Fruit fly (Drosophila melanogaster) ovary, adult (tissue): ENCODE results near the gene Sec10.

Experiments
- CG17801 ChIP-seq: fragments of 200-800 bp; optimal IDR thresholded peaks from 2 replicates; lab custom pipeline; 2019; ENCODE audit warnings: missing biosample characterization, mild to moderate bottlenecking, missing genetic modification characterization, moderate library complexity; ENCODE audit not compliant: partially characterized antibody

Gene Sec10

DNA sequence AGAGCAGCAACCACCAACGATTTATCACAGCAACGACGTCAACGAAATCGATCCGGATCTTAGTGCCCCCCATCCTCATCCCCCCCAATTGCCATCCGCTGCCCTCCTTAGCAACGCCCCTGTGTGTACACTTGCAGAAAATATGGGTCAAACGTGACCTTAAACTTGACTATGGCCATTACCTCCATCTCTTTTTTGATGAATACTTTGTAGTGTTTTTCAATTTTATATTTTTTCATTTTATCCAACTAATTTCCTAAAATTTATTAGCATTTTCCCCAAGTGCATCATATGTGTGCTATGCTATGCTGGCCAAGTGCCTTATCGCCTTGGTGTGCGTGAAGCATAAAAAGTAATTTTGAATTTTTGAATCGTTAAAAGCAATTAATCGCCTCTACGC lies 8.3 kb downstream of the Sec10 start:
- no peak for TF ChIP-seq CG17801 (GFP tag; lab: Kevin White, UChicago)

DNA sequence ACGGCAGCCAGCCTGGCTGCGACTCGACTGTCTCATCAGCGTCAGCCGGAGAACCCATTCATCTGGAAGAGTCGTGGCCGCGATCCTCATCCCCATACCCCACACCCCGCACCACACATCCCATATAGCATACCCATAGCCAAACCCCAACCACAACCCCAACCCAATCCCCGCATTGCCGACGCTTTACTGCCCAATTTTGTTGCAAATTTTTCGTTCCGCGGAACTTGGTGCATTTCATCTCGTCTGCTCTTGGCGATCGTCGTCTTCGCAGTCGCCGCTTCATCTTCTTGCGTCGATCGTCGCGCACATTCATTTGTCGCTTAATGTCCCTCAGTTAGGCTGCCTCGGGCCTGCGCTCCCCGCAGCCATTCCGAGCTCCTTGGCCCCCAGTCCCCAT lies 8.7 kb downstream of the Sec10 start:
- TF ChIP-seq CG17801 (GFP tag; lab: Kevin White, UChicago): no peak

DNA sequence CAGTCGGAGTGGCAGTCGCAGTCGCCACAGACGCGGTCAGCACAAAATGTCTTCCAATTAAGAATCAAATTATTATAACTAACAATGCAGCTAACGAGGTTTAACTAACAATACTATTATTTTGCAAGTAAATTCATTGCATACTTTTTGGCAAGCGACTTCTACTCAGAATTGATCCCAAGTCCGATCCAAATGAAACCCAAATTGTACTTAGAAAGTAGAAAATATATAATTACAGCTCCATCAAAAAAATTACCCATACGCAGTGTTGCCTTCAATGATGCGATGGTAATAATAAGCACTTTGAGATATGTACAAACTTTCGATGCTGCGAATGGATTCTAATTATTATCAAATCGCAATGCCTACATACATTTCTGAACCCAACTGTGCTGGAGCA lies 9.1 kb downstream of the Sec10 start:
- no peak for TF ChIP-seq CG17801 (GFP tag; lab: Kevin White, UChicago)

DNA sequence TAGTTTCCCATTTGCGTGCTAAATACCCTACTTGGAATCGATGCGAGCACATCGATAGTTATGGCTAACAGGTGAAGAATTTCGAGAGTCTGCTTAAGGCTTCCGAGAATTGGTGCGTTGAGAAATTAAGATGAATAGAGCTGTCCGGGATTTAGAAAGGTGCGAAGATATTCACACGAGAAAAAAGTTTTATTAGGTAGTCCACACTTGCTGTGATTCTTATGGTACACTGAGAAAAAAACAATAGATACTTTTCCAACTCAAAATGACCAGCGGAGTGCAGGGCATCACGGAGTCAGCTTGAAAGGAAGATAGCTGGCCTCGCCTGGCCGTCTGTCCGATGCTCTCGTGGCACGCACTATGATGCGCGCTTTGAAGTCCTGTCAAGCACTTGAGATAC lies 9.9 kb downstream of the Sec10 start:
- TF ChIP-seq CG17801 (GFP tag; lab: Kevin White, UChicago): no peak

DNA sequence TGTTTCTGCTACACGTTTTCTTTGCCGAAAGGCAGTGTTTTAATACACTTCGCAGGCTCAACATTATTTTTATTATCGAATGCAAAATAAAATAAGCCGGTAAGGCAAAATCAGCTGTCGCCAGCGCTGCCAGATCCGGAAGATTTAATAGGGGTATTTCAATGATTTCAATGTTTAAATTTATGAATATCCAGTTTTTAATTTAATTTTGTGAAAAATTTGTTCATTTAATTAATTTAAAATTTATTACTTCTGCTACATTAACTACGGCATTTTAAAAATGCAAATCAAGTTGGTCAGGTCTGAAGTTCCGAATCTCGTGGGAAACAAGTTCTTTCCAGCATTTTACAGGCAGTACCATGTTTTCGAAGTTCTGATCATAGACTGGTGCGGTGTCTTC lies 14.2 kb downstream of the Sec10 start, which contains the start of gene Slimp:
Slimp (minus strand) TSS at position 130 of the 400 bp plus-strand sequence.
- peak; percentile 42 for TF ChIP-seq CG17801 (GFP tag; lab: Kevin White, UChicago)

DNA sequence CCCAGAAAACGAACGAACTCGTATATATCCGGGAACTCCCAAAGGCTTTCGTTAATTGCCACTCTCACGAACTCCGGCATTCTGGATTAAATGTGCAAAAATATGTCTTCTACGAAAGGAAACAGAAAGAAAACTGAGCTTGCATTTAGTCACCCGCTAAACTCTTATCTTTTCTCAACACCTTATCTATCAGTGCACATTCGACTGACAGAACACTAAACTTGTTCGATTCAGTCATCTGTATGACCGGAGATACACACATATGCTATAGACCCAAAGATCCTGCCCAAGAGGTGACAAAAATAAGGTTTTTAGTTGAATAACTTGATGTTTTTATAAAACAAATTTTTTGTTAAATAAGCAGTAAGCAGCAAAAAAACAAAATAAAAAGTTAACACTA lies 15.5 kb downstream of the Sec10 start, which contains the start of gene p38c:
p38c (minus strand) TSS at position 101 of the 400 bp plus-strand sequence.
- no peak for TF ChIP-seq CG17801 (GFP tag; lab: Kevin White, UChicago)

DNA sequence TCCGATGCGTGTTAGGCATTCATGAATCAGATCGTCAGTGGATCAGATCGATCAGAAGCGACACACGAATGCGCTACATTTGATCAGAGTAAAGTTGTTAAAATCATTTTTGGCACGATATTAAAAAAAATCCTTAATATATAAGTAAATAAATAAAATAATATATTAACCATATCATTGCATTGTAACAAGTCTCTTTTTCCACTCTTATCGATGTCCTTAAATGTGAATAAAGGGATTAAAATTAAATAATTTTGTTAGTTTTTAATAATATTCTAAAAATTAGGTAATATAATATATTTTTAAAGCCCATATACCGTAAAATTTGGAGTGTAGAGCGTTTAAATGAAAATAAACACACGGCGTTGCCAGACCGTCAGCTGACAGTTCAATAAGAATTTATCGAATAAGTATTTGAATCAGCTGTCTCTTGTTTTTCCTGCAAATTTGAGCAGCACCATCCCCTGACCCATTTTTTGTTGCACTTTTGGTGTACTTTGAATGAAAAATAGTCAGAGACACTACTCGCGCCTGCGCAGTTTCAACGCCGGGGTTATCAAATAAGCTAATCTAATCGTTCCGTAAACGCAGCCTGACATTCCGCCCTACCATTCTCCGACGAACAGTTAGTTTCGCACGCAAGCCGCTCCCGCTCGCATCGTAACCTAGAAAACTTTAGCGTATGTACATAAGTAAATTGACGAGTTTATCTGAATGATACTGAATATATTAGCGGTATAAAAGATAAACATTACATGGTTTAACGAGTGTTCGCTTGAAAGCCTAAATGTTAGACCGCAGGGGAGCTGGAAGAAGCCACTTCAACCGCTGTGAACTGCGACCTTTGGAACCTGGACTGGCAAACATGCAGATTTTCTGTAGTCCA lies 17.5 kb downstream of the Sec10 start, which contains the start of the genes p38a and CG6178:
p38a (minus strand) TSS at position 398 of the 886 bp plus-strand sequence.
CG6178 (plus strand) TSS at position 424 of the 886 bp plus-strand sequence.
- TF ChIP-seq CG17801 (GFP tag; lab: Kevin White, UChicago): peak; percentile 99

DNA sequence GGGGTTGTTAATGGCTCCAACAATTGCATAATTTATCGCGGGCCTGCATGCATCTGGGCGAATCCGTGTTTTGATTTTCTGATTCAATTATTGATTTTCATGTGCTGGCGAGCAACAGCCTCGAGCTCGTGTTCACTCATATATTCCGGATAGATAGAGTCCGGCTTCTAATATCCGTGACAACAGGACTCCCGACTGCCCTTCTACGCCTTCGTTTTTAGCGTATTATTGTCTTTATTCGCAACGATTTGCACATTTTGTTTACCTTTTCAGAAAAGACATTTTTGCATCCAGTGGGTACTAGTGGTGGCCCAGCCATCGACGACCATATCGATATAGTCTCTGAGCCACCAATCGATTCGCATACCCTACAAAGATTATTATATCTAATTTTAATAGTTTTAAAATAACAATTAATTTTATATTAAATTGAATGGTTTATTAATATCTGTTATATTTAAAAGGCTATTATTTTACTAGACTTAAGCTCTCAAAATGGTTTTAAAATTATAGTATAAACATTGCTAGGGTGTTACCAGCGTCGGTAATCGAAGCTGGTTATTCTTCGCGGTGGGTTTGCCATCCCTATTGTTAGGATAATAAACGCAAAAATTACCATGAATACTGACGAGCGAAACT lies 26.7 kb downstream of the Sec10 start, which contains the start of the genes Myo95E and TBC1d7:
Myo95E (minus strand) TSS at position 326 of the 639 bp plus-strand sequence.
TBC1d7 (plus strand) TSS at position 555 of the 639 bp plus-strand sequence.
- peak; percentile 91 for TF ChIP-seq CG17801 (GFP tag; lab: Kevin White, UChicago)

DNA sequence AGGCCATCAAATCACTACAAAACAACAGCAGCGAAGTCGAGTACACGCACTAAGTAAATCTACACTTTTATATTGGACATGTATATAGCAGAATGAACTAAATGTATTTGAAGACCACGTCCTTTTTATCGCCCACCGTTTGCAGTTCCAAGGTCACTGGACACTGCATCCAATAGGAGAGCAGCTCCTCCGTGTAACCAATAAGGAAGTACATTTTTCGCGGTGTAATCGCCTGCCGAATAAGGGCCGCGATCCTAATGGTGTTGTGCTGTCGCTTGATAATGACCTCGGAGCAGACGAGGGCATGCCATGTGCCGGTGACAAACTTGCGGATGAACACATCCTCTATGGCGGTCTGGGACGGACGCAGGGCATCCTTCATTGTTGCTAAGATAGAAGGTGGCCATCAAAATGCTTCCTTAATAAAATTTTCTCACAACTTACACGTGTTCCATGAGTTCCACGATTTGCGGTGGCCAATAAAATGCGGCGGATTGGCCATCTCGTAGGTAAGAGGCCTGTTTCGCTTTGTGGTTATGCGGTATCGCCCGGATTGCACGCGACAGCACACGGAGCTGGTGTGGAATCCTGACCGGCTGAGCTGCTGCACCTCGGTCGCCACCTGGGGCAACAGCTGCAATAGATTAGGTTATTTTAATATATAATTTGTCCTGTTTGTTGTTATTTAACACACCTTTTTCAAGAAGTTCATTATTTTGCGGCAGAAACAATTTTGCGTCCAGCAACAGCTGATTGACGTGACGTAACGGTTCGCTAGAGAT lies 28.3 kb downstream of the Sec10 start, which contains the start of gene mRpS24:
mRpS24 (minus strand) TSS at position 772 of the 782 bp plus-strand sequence.
- TF ChIP-seq CG17801 (GFP tag; lab: Kevin White, UChicago): no peak

DNA sequence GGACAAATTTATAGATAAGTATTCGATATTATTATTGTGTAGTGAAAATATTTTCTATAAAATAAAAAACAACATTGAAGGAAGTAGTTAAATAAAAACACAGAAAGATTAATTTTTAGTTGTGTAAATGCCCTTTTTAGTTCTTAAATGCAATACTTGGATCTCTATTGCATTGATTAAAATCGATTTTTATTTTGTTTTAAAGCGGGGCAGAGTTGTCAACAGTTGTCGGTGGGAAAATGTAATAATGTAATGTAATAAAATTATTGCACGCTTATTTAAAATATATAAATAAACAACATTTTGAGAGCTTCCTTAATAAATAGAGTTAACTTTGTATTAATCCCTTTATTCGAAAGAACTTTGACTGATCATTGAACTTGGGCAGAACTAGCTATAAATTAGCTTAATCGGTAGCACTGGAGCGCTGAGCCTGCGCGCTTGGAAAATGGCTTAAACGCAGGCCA lies 29.0 kb downstream of the Sec10 start, which contains the start of gene Apc2:
Apc2 (plus strand) TSS at position 411 of the 467 bp plus-strand sequence.
- TF ChIP-seq CG17801 (GFP tag; lab: Kevin White, UChicago): peak; percentile 50

DNA sequence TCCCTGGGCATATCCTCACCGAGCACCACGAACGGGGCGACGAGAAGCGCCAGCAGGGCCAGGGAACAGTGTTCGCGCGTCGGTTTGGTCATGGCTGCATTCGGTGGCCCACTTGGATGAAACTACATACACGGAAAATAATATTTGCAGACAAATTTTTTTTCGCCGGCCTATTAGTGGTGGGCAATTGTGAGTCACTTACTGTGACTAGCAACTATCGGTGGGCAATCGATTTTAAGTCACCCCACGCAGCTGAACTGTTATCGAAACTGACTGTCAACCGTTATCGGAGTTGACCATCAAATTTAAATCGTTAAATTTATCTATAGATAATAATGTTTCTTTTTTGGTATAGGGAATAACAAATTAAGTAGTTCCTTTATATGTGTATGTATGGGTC lies 34.7 kb downstream of the Sec10 start, which contains the start of gene CG5510:
CG5510 (minus strand) TSS at position 201 of the 400 bp plus-strand sequence.
- peak; percentile 60 for TF ChIP-seq CG17801 (GFP tag; lab: Kevin White, UChicago)

DNA sequence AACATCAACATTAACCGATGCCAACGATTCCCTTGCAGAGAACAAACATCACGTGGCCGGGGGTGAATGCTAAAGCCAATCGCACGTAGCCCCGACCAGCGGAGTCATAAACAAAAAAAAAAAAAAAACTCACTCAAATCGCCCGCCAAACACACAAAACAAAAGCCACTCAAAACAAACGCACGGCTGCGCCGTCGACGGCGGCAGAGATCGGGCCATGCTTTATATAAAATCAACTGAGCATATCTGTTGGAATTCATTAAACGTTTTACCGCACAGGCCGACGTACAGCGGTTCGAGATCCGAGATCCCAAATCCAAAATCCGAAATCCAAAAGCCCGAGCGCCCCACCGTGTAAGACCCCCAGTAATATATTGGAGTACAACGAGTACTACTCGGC lies 37.7 kb downstream of the Sec10 start, which contains the start of gene CG13606:
CG13606 (plus strand) TSS at position 250 of the 400 bp plus-strand sequence.
- no peak for TF ChIP-seq CG17801 (GFP tag; lab: Kevin White, UChicago)

DNA sequence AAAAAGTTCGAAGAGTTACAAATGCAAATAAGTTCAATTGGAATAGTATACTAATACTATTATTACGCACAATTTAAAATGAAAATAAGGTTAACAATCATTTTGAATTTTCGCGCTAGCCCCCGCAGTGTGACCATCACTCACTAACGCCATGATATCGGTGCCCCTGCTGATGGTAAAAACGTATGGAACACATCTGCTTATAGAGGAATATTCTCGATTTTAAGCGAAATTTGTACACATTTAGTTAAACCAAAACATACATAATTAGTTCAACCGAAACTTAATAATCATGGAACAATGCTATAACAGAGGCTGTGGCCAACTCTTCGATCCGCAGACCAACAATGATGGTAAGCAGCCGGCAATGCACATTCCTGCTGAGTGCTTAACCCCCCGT lies 51.6 kb downstream of the Sec10 start, which contains the start of gene mora:
mora (plus strand) TSS at position 172 of the 400 bp plus-strand sequence.
- TF ChIP-seq CG17801 (GFP tag; lab: Kevin White, UChicago): no peak
